Fruit fly (Drosophila melanogaster) ovary, adult (tissue): Measurements from ENCODE around the gene Acf.

ENCODE experiments used
- CG17801 ChIP-seq: fragments of 200-800 bp; optimal IDR thresholded peaks from 2 replicates; lab custom pipeline; 2019; ENCODE audit warnings: missing biosample characterization, mild to moderate bottlenecking, missing genetic modification characterization, moderate library complexity; ENCODE audit not compliant: partially characterized antibody

Gene Acf

DNA sequence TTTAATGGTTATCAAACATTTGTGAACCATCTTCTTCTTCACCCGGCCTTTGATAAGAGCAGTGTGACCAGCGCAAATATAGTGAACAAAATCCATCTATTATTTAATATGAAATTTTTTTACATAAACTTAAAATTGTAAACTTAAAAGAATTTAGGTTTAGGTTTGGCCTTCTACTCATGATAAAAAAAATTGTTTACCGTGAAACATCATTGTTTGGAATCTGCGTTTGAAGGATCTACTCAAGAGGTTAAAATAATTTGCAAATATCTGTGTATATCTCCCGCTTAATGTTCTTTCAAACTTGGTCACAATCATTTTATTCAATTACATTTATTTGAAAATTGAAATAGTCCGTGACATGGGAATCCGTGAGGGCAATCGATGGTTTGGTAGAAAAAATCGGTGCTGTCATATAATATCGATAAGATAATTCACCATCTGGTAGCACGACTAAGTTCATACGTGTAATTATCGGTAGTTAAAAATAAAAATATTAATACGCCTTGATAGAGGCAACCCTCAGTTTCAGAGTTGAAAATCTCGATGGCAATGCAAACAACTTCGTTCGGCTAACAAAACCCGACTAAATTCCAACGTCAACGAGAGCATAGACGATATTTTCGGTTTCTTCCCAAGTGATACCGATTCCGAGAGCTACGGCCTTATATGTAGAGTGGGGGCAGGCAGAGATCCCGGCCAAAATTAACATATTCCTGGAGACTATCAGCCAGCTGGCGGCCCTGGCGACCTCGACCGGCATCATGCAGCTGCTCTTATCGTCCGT, 21.8 kb upstream of the Acf start, which contains the start of the genes betaGlu and sip3:
TSS of gene betaGlu (minus strand) at position 59 of the 787 bp plus-strand sequence.
TSS of gene sip3 (plus strand) at position 430 of the 787 bp plus-strand sequence.
- peak; percentile 6 for TF ChIP-seq CG17801 (GFP tag; lab: Kevin White, UChicago)

DNA sequence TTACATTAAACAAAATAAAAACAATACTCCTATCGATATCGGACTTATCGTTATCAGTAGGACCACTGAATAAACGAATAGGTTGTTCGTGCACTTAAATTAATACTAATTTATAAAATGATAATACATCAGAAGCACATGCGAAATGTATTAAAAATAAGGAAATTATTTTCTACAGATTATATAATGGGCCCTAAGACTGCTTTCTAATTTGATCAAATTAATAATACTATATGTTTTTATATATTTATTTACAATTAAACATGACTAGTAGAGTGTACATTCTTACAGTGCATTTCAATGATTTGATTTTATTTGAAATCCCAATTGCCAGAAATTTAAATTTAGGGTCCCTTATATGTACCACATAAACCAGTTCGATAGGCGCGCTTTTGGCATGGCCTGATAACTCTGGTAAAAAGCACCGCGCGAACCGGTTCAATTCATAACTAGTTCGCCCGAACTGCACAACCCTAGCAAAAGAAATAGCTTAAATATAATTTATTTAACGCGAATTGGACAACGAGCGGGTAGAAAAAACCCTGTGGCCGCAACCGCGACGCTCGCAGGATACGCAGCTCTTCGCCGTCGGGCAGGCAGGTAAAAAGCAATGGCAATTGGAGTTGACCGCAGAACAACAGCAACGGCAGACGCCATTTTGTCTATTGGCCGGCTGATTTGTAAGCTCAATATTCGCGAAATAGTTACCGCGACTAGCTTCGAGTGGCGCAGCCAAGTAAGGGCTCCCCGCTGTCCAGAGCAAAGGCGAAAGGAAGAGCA, 17.0 kb upstream of the Acf start, which contains the start of the genes CG2126 and faf:
TSS of gene CG2126 (minus strand) at position 70 of the 780 bp plus-strand sequence.
TSS of gene faf (plus strand) at position 438 of the 780 bp plus-strand sequence.
- peak; percentile 75 for TF ChIP-seq CG17801 (GFP tag; lab: Kevin White, UChicago)

DNA sequence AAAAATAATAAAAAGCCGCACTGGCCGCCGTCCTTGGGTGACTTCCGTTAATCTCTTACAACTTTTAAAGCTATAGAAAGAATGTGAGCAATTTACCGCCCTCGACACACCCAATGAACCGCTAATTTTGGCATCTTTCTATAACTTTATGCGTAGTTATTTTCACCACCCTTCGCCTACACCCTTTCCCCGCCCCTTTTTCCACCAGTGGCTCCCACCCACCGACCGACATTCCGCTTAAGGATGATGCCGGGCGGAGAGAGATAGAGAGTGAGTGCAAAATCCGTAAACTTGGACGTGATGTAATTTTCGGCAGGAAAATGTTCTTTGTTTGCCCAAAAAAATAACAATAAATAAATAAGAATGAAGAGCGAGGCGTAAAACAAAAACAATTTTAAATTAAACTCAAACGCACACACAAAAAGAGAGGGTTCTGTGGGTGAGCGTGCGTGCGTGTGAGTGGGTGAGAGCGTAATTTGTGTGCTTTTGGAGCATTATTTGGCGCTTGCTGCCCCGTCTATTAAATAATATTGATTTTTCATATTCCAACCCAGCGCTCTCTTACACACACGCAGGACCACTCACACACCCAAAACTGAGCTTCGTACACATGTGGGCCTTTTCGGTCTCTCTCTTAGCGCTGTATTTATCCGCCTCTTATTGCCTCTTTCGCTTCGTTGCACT, 16.2 kb upstream of the Acf start:
- no peak for TF ChIP-seq CG17801 (GFP tag; lab: Kevin White, UChicago)

DNA sequence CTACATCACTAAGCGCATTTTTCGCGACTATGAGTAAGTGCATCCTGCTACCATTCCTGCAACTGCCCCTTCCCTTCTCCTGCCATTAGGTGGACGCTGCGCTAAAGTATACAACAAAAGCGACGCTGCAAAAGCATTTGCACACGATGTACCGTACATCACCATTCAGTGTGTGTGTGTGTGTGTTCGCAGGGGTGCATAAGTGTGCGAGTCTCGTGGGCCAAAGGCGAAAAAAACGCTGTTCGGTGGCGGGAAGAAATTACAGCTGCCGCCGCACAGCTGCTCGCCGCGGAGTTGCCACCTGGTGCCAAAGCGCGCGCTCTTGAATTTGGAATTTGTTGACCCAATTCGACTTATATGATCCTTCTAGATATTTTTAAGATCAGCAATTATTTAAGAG, 676 bp downstream of the Acf start:
- peak; percentile 52 for TF ChIP-seq CG17801 (GFP tag; lab: Kevin White, UChicago)

- TF ChIP-seq CG17801 (GFP tag; lab: Kevin White, UChicago): no peak
These were observed 6.9 kb downstream of the Acf start, which contains the start of gene Ir100a for dm6 chr3R:31800663-31801062. Ir100a (plus strand) TSS chr3R:31800963.

DNA sequence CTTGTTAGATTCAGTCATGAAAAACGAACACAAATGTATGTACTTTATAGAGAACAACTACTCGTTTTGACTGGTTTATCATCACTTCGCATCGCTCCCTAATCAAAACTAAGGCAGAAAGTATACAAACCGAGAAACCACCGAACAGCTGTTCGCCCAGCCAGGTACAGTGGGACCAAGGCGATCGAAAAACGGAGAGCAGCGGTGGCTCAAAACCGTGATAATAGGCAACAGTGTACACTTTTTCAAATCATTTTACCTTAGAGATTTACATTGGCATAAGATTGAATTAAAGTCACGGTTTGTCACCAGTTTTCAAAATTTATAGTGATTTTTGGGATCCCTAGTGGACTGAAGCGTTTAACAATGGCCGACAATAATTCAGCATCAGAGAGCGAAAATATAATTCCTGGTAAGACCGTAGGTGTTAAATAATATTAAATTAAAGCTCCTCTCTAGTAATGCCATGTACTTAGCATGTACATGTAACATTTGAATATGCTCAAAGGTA, 11.5 kb downstream of the Acf start, which contains the start of the genes CG42233 and CG1971:
TSS of gene CG42233 (minus strand) at position 51 of the 511 bp plus-strand sequence.
TSS of gene CG1971 (plus strand) at position 241 of the 511 bp plus-strand sequence.
- peak; percentile 19 for TF ChIP-seq CG17801 (GFP tag; lab: Kevin White, UChicago)

dm6 chr3R:31808571-31808970, 14.8 kb downstream of the Acf start:
- no peak for TF ChIP-seq CG17801 (GFP tag; lab: Kevin White, UChicago)

DNA sequence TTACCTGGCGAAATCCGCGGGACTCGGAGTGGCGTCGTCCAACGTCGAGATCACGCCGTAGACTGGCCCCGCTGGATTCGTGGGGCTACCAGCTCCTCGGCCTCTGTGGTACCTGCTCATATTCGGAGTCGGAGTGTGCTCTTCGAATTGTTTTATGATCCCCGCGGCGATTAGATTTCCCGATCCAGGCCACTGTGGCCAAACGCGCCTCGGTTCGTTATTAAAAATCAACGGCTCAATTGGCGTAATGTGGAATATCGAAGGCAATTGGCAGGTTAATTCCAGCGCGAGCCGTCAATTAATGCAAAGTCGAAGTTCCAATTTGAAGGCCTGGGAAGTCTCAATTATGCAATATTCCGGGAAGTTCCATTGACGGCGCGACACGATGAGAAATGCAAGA, 15.8 kb downstream of the Acf start:
- TF ChIP-seq CG17801 (GFP tag; lab: Kevin White, UChicago): no peak

dm6 chr3R:31810073-31810530, 16.3 kb downstream of the Acf start, which contains the start of gene Rift:
Rift (minus strand) TSS chr3R:31810186.
- no peak for TF ChIP-seq CG17801 (GFP tag; lab: Kevin White, UChicago)

DNA sequence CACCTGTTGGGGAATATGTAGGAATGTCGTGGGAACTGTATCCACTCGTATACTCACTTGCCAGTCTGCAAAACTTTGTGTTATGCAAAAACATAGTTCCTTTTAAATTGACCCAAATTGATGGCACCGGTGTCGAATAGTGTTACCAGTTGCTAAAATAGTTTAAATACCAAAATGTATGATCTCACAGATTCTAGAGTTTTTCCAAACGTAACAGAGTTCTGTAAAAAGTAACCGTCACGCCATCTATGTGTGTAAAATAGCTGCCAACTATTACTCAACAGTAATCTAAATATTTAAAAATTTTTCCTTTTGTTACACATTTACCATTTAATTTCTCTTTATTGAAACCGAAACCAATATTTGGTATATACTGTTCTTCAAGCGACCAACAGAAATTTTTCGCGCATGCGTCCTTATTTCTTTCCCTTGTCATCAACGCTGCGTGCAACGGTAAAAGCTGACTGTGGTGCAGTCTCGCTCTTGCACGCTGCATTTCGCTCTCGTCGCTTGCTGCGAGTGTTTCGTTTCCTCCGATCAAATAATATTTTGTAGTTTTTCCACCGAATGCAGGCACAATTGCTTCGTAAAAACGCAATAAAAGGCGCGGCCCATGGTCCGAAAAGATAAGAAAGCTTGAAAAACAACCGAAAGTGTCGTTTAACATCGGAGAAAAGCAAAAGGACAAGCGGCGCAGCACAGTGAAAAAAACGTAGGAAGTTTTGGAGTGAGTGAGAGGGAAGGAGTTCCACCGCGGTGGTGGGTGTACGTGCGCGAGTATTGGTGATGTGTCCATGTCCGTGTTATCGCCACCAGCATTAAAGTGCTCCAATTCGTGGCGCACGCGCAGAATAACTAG, 18.6 kb downstream of the Acf start, which contains the start of the genes FeCH and RhoGAP100F:
TSS of gene FeCH (minus strand) at position 180 of the 859 bp plus-strand sequence.
TSS of gene RhoGAP100F (plus strand) at position 493 of the 859 bp plus-strand sequence.
- no peak for TF ChIP-seq CG17801 (GFP tag; lab: Kevin White, UChicago)

DNA sequence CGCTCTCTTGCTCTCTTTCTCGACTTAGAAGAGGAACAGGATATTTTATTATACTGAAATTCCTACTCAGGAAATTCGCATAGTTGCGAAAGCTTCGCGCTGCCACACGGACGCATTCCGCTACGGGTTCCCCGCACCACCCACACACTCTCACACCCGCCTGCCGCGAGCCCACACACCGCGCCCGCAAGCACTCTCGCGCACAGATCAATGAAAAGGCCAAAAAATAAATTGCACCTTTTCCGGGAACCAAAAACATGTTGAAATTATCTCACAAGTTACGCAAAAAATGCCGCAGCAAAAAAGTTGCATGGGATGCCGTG, 19.2 kb downstream of the Acf start:
- no peak for TF ChIP-seq CG17801 (GFP tag; lab: Kevin White, UChicago)

DNA sequence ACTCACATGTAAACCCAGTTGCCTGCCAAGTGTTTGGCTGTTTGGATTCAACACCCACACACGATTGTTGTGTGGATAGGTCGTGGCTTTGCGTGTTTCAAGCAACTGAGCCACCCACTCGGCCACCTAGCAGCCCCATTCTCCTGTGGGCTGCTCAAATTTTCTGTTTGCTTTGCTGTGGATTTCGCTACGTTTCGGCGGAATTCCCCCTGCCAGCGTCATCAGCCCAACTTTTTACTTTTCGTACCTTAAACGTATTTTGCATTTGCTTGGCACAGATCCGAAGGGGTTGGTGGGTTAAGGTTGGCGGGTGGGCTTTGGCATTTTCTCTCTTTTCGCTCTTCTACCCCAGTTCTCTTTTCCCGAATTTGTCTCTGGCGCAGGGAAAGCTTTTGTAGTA, 28.7 kb downstream of the Acf start:
- TF ChIP-seq CG17801 (GFP tag; lab: Kevin White, UChicago): no peak

DNA sequence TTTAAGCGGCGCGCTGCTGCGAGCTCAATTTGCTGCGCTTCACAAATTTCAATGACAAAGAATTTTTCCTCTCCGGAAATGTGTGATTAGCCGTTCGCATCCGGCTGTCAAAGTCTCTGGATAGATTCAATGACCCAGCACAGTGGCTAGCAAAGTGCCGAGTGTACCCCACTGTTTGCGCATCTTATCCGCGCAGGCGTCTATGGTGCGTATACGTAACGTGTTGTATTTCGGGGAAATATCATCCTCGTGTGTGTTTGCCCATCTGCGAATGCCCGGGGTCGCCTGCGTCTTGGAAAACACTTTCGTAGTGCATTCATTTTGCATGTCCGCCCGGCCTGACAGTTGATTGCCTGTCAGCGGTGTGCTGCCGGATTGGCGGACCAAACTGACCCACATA, 30.4 kb downstream of the Acf start:
- TF ChIP-seq CG17801 (GFP tag; lab: Kevin White, UChicago): no peak
